Fruit fly (Drosophila melanogaster): ENCODE data around the gene CarT.

Gene CarT

dm6 chr2L:20759809-20760485 is 29.9 kb upstream of the CarT start (continued):
- TF ChIP-seq org-1 (GFP tag; optimal IDR thresholded peaks at IDR 0.05) (peak; percentile 11), CG12769 (tag; optimal IDR thresholded peaks at IDR 0.05) (no peak), grn (GFP tag; optimal IDR thresholded peaks at IDR 0.05) (no peak), Jarid2 (GFP tag; optimal IDR thresholded peaks at IDR 0.05) (no peak), abd-A (tag; optimal IDR thresholded peaks at IDR 0.05) (no peak), Hey (tag; optimal IDR thresholded peaks at IDR 0.05) (no peak), CG2202 (tag; optimal IDR thresholded peaks at IDR 0.05) (no peak), lmd (GFP tag; IDR thresholded peaks at IDR 0.05) (peak; percentile 57), Opbp (GFP tag; IDR thresholded peaks at IDR 0.05; ENCODE audit: partially characterized antibody) (no peak), ATbp (GFP tag; optimal IDR thresholded peaks at IDR 0.05) (peak; percentile 5), row (GFP tag; IDR thresholded peaks at IDR 0.05) (peak; percentile 68), chm (GFP tag; IDR thresholded peaks at IDR 0.05) (no peak; the same call in 1 of the 2 replicates), ind (GFP tag; optimal IDR thresholded peaks at IDR 0.05) (peak; percentile 26), Ptx1 (GFP tag; IDR thresholded peaks at IDR 0.05) (peak; percentile 58), tll (GFP tag; optimal IDR thresholded peaks at IDR 0.05) (no peak), CG11695 (GFP tag; IDR thresholded peaks at IDR 0.05) (peak; percentile 70; the same call in 2 of the 3 replicates), peb (GFP tag; IDR thresholded peaks at IDR 0.05) (no peak), lov (optimal IDR thresholded peaks at IDR 0.05) (no peak), lov (GFP tag; IDR thresholded peaks at IDR 0.05) (no peak), CG18764 (GFP tag; optimal IDR thresholded peaks at IDR 0.05) (no peak), ttk (GFP tag; IDR thresholded peaks at IDR 0.05) (no peak), cwo (GFP tag; optimal IDR thresholded peaks at IDR 0.05) (peak; percentile 11), CG17802 (tag; optimal IDR thresholded peaks at IDR 0.05) (no peak), CG8089 (GFP tag; optimal IDR thresholded peaks at IDR 0.05) (no peak), Doc2 (GFP tag; IDR thresholded peaks at IDR 0.05) (no peak), corto (GFP tag; optimal IDR thresholded peaks at IDR 0.05) (no peak), sug (tag; optimal IDR thresholded peaks at IDR 0.05) (peak; percentile 14), CG8765 (GFP tag; IDR thresholded peaks at IDR 0.05) (0 out of 2 replicates have a peak, but pooled peaks have one; percentile 28), Gug (GFP tag; IDR thresholded peaks at IDR 0.05) (no peak), CG11560 (tag; IDR thresholded peaks at IDR 0.05) (no peak), fd64A (GFP tag; optimal IDR thresholded peaks at IDR 0.05) (peak; percentile 55), CG10147 (GFP tag; optimal IDR thresholded peaks at IDR 0.05) (no peak), Bgb (GFP tag; IDR thresholded peaks at IDR 0.05; ENCODE audit: partially characterized antibody) (no peak), CG12155 (GFP tag; optimal IDR thresholded peaks at IDR 0.05) (no peak), z (GFP tag; IDR thresholded peaks at IDR 0.05) (no peak), CG43689 (GFP tag; IDR thresholded peaks at IDR 0.05) (no peak), Hmx (GFP tag; optimal IDR thresholded peaks at IDR 0.05) (no peak), CG12744 (GFP tag; optimal IDR thresholded peaks at IDR 0.05) (no peak), odd (GFP tag; optimal IDR thresholded peaks at IDR 0.05) (peak; percentile 1), CG3065 (GFP tag; optimal IDR thresholded peaks at IDR 0.05) (no peak), CG16815 (GFP tag; optimal IDR thresholded peaks at IDR 0.05) (peak; percentile 31), Fer3 (tag; optimal IDR thresholded peaks at IDR 0.05) (peak; percentile 53), CG2678 (tag; optimal IDR thresholded peaks at IDR 0.05) (peak; percentile 76), CG12659 (GFP tag; optimal IDR thresholded peaks at IDR 0.05) (peak; percentile 21), pnt (GFP tag; optimal IDR thresholded peaks at IDR 0.05) (no peak), MBD-R2 (GFP tag; IDR thresholded peaks at IDR 0.05) (no peak), hb (GFP tag; IDR thresholded peaks at IDR 0.05; ENCODE audit: partially characterized antibody) (no peak), Gsc (GFP tag; IDR thresholded peaks at IDR 0.05) (no peak), luna (GFP tag; optimal IDR thresholded peaks at IDR 0.05) (no peak), CG9215 (GFP tag; IDR thresholded peaks at IDR 0.05) (peak; percentile 29; the same call in 1 of the 2 replicates)
